Worm (Caenorhabditis elegans): ENCODE measurements around the gene clec-64.

DNA sequence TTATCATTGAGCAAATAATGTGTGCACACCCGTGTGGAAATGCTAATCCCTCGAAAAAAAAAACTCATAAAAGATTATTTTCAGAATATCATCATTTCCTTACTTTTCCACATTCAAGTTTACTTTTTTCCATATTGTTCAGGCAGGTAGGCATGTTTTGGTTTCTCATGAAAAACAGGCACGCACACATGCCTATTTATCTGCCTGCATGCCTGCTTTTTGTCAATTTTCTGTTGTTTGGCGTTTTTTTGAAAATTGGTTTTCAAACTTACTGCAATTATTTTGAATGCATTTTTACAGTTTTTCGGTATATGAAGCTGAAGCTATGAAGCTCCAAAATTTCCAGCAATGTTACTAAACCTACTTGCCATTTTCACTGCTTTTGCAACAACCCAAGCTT lies at the start of gene clec-64:
- TF ChIP-seq dao-5 (tag; optimal IDR thresholded peaks at IDR 0.05) (no peak), him-1 (tag; optimal IDR thresholded peaks at IDR 0.05) (no peak)
